Worm (Caenorhabditis elegans) whole organism, L1 larva: ENCODE measurements around the gene W09D10.4.

Experiments used
- C34B4.2 ChIP-seq: sonication (generic microtip); optimal IDR thresholded peaks from 2 replicates; lab custom pipeline; 2017; ENCODE audit warnings: mild to moderate bottlenecking, missing genetic modification characterization, missing compliant biosample characterization
- F16B12.6 ChIP-seq: fragments of 150-350 bp; optimal IDR thresholded peaks from 2 replicates; lab custom pipeline; 2014; ENCODE audit warnings: missing biosample characterization, missing genetic modification characterization
- Y116A8C.19 ChIP-seq: sonication (generic microtip); optimal IDR thresholded peaks from 2 replicates; lab custom pipeline; 2016; ENCODE audit warnings: missing compliant biosample characterization, missing genetic modification characterization, borderline replicate concordance
- aly-2 ChIP-seq: fragments of 150-350 bp; optimal IDR thresholded peaks from 2 replicates; lab custom pipeline; 2014; ENCODE audit warnings: missing biosample characterization, missing genetic modification characterization
- ceh-63 ChIP-seq: fragments of 200-800 bp; sonication (Bioruptor generic); optimal IDR thresholded peaks from 2 replicates; lab custom pipeline; 2018; ENCODE audit warnings: mild to moderate bottlenecking, missing genetic modification characterization, missing compliant biosample characterization
- ceh-8 ChIP-seq: fragments of 200-800 bp; sonication (Bioruptor generic); optimal IDR thresholded peaks from 2 replicates; lab custom pipeline; 2018; ENCODE audit warnings: mild to moderate bottlenecking, missing genetic modification characterization, moderate library complexity, missing compliant biosample characterization
- ceh-82 ChIP-seq, 3 experiments: fragments of 150-350 bp in 1 of 3; sonication (generic microtip) in 2 of 3; optimal IDR thresholded peaks; 2 replicates each; lab custom pipeline; 2014 to 2017; ENCODE audit warnings: missing biosample characterization in 3 of 3, missing genetic modification characterization in 3 of 3
- ceh-90 ChIP-seq: sonication (generic microtip); optimal IDR thresholded peaks from 2 replicates; lab custom pipeline; 2016; ENCODE audit warnings: missing genetic modification characterization, missing compliant biosample characterization
- efl-3 ChIP-seq: fragments of 200-800 bp; sonication (Bioruptor generic); optimal IDR thresholded peaks from 2 replicates; lab custom pipeline; 2018; ENCODE audit warnings: mild to moderate bottlenecking, missing genetic modification characterization, missing compliant biosample characterization
- egl-13 ChIP-seq: sonication (generic microtip); optimal IDR thresholded peaks from 2 replicates; lab custom pipeline; 2016; ENCODE audit warnings: missing genotype, missing genetic modification reagents, missing genetic modification characterization, missing compliant biosample characterization
- elt-3 ChIP-seq, 6 experiments: fragments of 150-350 bp in 1 of 6; sonication (generic microtip); optimal IDR thresholded peaks; 2 replicates each; lab custom pipeline; 2017 to 2018; ENCODE audit warnings: missing biosample characterization in 6 of 6, missing genetic modification characterization in 6 of 6, inconsistent platforms in 1 of 6
- ets-5 ChIP-seq: fragments of 200-800 bp; sonication (Bioruptor generic); IDR thresholded peaks from 2 replicates; pipeline ENCODE4 v1.3.6; 2022; ENCODE audit warnings: missing genetic modification characterization, missing compliant biosample characterization
- fos-1 ChIP-seq: fragments of 150-350 bp; optimal IDR thresholded peaks from 2 replicates; lab custom pipeline; 2014; ENCODE audit warnings: missing biosample characterization, missing genetic modification characterization
- hlh-17 ChIP-seq: fragments of 200-800 bp; sonication (Bioruptor generic); optimal IDR thresholded peaks from 2 replicates; lab custom pipeline; 2018; ENCODE audit warnings: missing genetic modification characterization, mild to moderate bottlenecking, missing compliant biosample characterization, moderate library complexity, borderline replicate concordance
- hpl-2 ChIP-seq: fragments of 150-350 bp; optimal IDR thresholded peaks from 2 replicates; lab custom pipeline; 2014; ENCODE audit warnings: missing biosample characterization, missing genetic modification reagents, missing genetic modification characterization
- irx-1 ChIP-seq: sonication (generic microtip); optimal IDR thresholded peaks from 2 replicates; lab custom pipeline; 2016; ENCODE audit warnings: missing genetic modification characterization, missing compliant biosample characterization
- jun-1 ChIP-seq: fragments of 150-350 bp; optimal IDR thresholded peaks from 2 replicates; lab custom pipeline; 2014; ENCODE audit warnings: missing biosample characterization, missing genetic modification reagents, missing genetic modification characterization
- lir-3 ChIP-seq: sonication (generic microtip); optimal IDR thresholded peaks from 2 replicates; lab custom pipeline; 2016; ENCODE audit warnings: mild to moderate bottlenecking, missing genetic modification characterization, moderate library complexity, missing compliant biosample characterization; ENCODE audit not compliant: poor library complexity
- lsy-2 ChIP-seq, 2 experiments: fragments of 150-350 bp; optimal IDR thresholded peaks; 2 replicates each; lab custom pipeline; 2014; ENCODE audit warnings: missing biosample characterization in 2 of 2, missing genetic modification characterization in 2 of 2
- nhr-11 ChIP-seq: fragments of 150-350 bp; optimal IDR thresholded peaks from 2 replicates; lab custom pipeline; 2014; ENCODE audit warnings: missing biosample characterization, missing genetic modification characterization
- nhr-28 ChIP-seq: fragments of 150-350 bp; optimal IDR thresholded peaks from 2 replicates; lab custom pipeline; 2014; ENCODE audit warnings: missing biosample characterization, missing genetic modification characterization
- nhr-71 ChIP-seq: sonication (generic microtip); optimal IDR thresholded peaks from 2 replicates; lab custom pipeline; 2016; ENCODE audit warnings: mild to moderate bottlenecking, missing genetic modification characterization, moderate library complexity, missing compliant biosample characterization
- nhr-84 ChIP-seq: sonication (generic microtip); optimal IDR thresholded peaks from 2 replicates; lab custom pipeline; 2017; ENCODE audit warnings: missing biosample characterization, missing genetic modification characterization
- rnt-1 ChIP-seq: sonication (generic microtip); optimal IDR thresholded peaks from 2 replicates; lab custom pipeline; 2016; ENCODE audit warnings: mild to moderate bottlenecking, missing genetic modification characterization, moderate library complexity, missing compliant biosample characterization
- sox-4 ChIP-seq: sonication (generic microtip); optimal IDR thresholded peaks from 2 replicates; lab custom pipeline; 2016; ENCODE audit warnings: missing genetic modification characterization, missing compliant biosample characterization
- sup-37 ChIP-seq: fragments of 200-800 bp; sonication (Bioruptor generic); optimal IDR thresholded peaks from 2 replicates; lab custom pipeline; 2018; ENCODE audit warnings: mild to moderate bottlenecking, missing genetic modification characterization, missing compliant biosample characterization
- unc-130 ChIP-seq: fragments of 150-350 bp; optimal IDR thresholded peaks from 2 replicates; lab custom pipeline; 2017; ENCODE audit warnings: missing biosample characterization, missing genetic modification characterization, inconsistent platforms
- unc-62 ChIP-seq: fragments of 150-350 bp; optimal IDR thresholded peaks from 2 replicates; lab custom pipeline; 2014; ENCODE audit warnings: missing biosample characterization, missing genetic modification reagents, missing genetic modification characterization
- unc-86 ChIP-seq: sonication (generic microtip); optimal IDR thresholded peaks from 2 replicates; lab custom pipeline; 2016; ENCODE audit warnings: missing genetic modification characterization, missing compliant biosample characterization
- unc-98 ChIP-seq: fragments of 200-800 bp; sonication (Bioruptor generic); IDR thresholded peaks from 2 replicates; pipeline ENCODE4 v1.3.6; 2022; ENCODE audit warnings: missing genetic modification characterization, missing compliant biosample characterization
- vab-15 ChIP-seq: sonication (generic microtip); optimal IDR thresholded peaks from 2 replicates; lab custom pipeline; 2017; ENCODE audit warnings: missing genotype, mild to moderate bottlenecking, missing genetic modification characterization, missing compliant biosample characterization
- zip-4 ChIP-seq: fragments of 200-800 bp; sonication (Bioruptor generic); optimal IDR thresholded peaks from 2 replicates; lab custom pipeline; 2018; ENCODE audit warnings: mild to moderate bottlenecking, missing genetic modification characterization, moderate library complexity, missing compliant biosample characterization
- ztf-4 ChIP-seq: fragments of 150-350 bp; optimal IDR thresholded peaks from 2 replicates; lab custom pipeline; 2014; ENCODE audit warnings: missing biosample characterization, missing genetic modification characterization

The W09D10.4 gene

ce11 chrIII:10759050-10760023 is 43.3 kb upstream of the W09D10.4 start, which contains the start of gene tasp-1 (continued):
- TF ChIP-seq sup-37 (GFP tag; lab: Kevin White, UChicago): peak; percentile 100
- TF ChIP-seq unc-62: peak; percentile 91
- peak; percentile 100 for TF ChIP-seq ceh-63 (GFP tag; lab: Kevin White, UChicago)
- TF ChIP-seq rnt-1 (tag; lab: Kevin White, UChicago): peak; percentile 100
- TF ChIP-seq irx-1: peak; percentile 100
- TF ChIP-seq egl-13: peak; percentile 100
- peak; percentile 100 for TF ChIP-seq ceh-82 (tag; optimal IDR thresholded peaks at IDR 0.05; lab: Kevin White, UChicago)
- peak; percentile 99 for TF ChIP-seq ceh-8
- peak; percentile 97 for TF ChIP-seq aly-2
- TF ChIP-seq F16B12.6 (tag; lab: Kevin White, UChicago): peak; percentile 80
- peak; percentile 100 for TF ChIP-seq ztf-4
- TF ChIP-seq unc-130: peak; percentile 100
- no peak for TF ChIP-seq hpl-2 (GFP tag; lab: Kevin White, UChicago)
- peak; percentile 57 for TF ChIP-seq nhr-28 (tag; lab: Kevin White, UChicago)
- TF ChIP-seq Y116A8C.19 (tag; lab: Kevin White, UChicago): peak; percentile 95
- peak; percentile 98 for TF ChIP-seq nhr-11 (tag; lab: Kevin White, UChicago)
- peak; percentile 100 for TF ChIP-seq jun-1 (tag; lab: Kevin White, UChicago)
- TF ChIP-seq C34B4.2 (tag; lab: Kevin White, UChicago): peak; percentile 96
- TF ChIP-seq nhr-84: peak; percentile 90

- no peak for TF ChIP-seq sox-4 (tag; lab: Kevin White, UChicago)
- no peak for TF ChIP-seq nhr-71 (tag; lab: Kevin White, UChicago)
- TF ChIP-seq nhr-28 (tag; lab: Kevin White, UChicago): no peak
- TF ChIP-seq unc-86 (tag; lab: Kevin White, UChicago): no peak
- TF ChIP-seq elt-3 (tag; optimal IDR thresholded peaks at IDR 0.05; lab: Kevin White, UChicago): no peak
- TF ChIP-seq zip-4 (GFP tag; lab: Kevin White, UChicago): no peak
- TF ChIP-seq, all 84 proteins: peak for 0
Observed at ce11 chrIII:10758422-10758821, 42.4 kb upstream of the W09D10.4 start, which contains the start of gene K01G5.10. Gene K01G5.10 (minus strand): TSS chrIII:10758522.

- TF ChIP-seq lir-3 (tag; lab: Kevin White, UChicago) (no peak), lsy-2 (tag; optimal IDR thresholded peaks at IDR 0.05; lab: Kevin White, UChicago) (no peak), ets-5 (GFP tag; lab: Robert Waterston, UW) (no peak), ceh-90 (tag; lab: Kevin White, UChicago) (no peak), rnt-1 (tag; lab: Kevin White, UChicago) (no peak), elt-3 (tag; optimal IDR thresholded peaks at IDR 0.05; lab: Kevin White, UChicago) (no peak), irx-1 (no peak), nhr-71 (tag; lab: Kevin White, UChicago) (no peak), F16B12.6 (tag; lab: Kevin White, UChicago) (no peak), Y116A8C.19 (tag; lab: Kevin White, UChicago) (no peak), hlh-17 (GFP tag; lab: Kevin White, UChicago) (no peak), efl-3 (GFP tag; lab: Kevin White, UChicago) (no peak), vab-15 (tag; lab: Kevin White, UChicago) (no peak), aly-2 (no peak), unc-98 (no peak), fos-1 (tag; lab: Kevin White, UChicago) (no peak), egl-13 (no peak)
Observed at ce11 chrIII:10757540-10757939, 41.5 kb upstream of the W09D10.4 start, which contains the start of gene rnf-113. Gene rnf-113 (minus strand): TSS chrIII:10757640.
